Worm (Caenorhabditis elegans) whole organism, L1 larva: ENCODE data around the gene C18H7.7.

Experiments used
- C04F5.9 ChIP-seq: sonication (generic microtip); optimal IDR thresholded peaks from 2 replicates; lab custom pipeline; 2016; ENCODE audit warnings: missing genetic modification characterization, missing compliant biosample characterization
- F16B12.6 ChIP-seq: fragments of 150-350 bp; optimal IDR thresholded peaks from 2 replicates; lab custom pipeline; 2014; ENCODE audit warnings: missing biosample characterization, missing genetic modification characterization
- ces-1 ChIP-seq: fragments of 150-350 bp; optimal IDR thresholded peaks from 2 replicates; lab custom pipeline; 2014; ENCODE audit warnings: missing biosample characterization, missing genetic modification reagents, missing genetic modification characterization
- lir-3 ChIP-seq: sonication (generic microtip); optimal IDR thresholded peaks from 2 replicates; lab custom pipeline; 2016; ENCODE audit warnings: mild to moderate bottlenecking, missing genetic modification characterization, moderate library complexity, missing compliant biosample characterization; ENCODE audit not compliant: poor library complexity
- lsy-2 ChIP-seq, 2 experiments: fragments of 150-350 bp; optimal IDR thresholded peaks; 2 replicates each; lab custom pipeline; 2014; ENCODE audit warnings: missing biosample characterization in 2 of 2, missing genetic modification characterization in 2 of 2
- mab-9 ChIP-seq: fragments of 200-800 bp; sonication (Bioruptor generic); IDR thresholded peaks from 2 replicates; pipeline ENCODE4 v1.3.6; 2022; ENCODE audit warnings: missing genetic modification reagents, missing genetic modification characterization, missing compliant biosample characterization
- mdl-1 ChIP-seq, 2 experiments: fragments of 150-350 bp; optimal IDR thresholded peaks; 2 replicates each; lab custom pipeline; 2014 to 2017; ENCODE audit warnings: missing biosample characterization in 2 of 2, missing genetic modification characterization in 2 of 2, inconsistent platforms in 1 of 2
- nhr-28 ChIP-seq: fragments of 150-350 bp; optimal IDR thresholded peaks from 2 replicates; lab custom pipeline; 2014; ENCODE audit warnings: missing biosample characterization, missing genetic modification characterization
- pag-3 ChIP-seq: sonication (generic microtip); optimal IDR thresholded peaks from 2 replicates; lab custom pipeline; 2017; ENCODE audit warnings: missing genetic modification characterization, mild to moderate bottlenecking, missing compliant biosample characterization, antibody characterized with exemption, borderline replicate concordance; ENCODE audit not compliant: insufficient read depth
- pqm-1 ChIP-seq: sonication (generic microtip); optimal IDR thresholded peaks from 3 replicates; lab custom pipeline; 2017; ENCODE audit warnings: missing biosample characterization, missing genetic modification characterization

DNA sequence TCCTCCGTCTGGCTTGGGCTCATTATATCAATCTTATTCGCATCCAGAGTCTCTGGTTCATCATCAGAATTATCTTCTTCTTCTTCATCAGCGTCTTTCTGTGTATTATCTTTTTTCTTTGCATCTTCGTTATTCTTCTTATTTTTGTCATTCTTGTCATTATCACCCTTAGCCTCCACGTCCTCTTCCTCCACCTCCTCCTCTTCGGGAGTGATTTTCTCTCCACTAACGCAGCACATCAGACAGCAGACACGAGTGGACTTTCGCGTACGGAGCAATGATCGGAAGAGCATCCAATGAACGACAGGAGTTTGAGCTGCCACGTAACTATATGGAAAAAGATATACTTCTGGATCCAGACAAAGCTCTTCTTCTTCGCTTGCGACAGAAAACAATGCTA lies 12.2 kb downstream of the C18H7.7 start:
- TF ChIP-seq pqm-1 (tag; lab: Kevin White, UChicago), result no peak
- TF ChIP-seq pag-3, result no peak
- TF ChIP-seq mdl-1 (tag; optimal IDR thresholded peaks at IDR 0.05; lab: Kevin White, UChicago), result no peak
- no peak for TF ChIP-seq lsy-2 (tag; optimal IDR thresholded peaks at IDR 0.05; lab: Kevin White, UChicago)
- TF ChIP-seq C04F5.9, result no peak
- no peak for TF ChIP-seq mab-9
- no peak for TF ChIP-seq lir-3
- no peak for TF ChIP-seq ces-1 (GFP tag; lab: Kevin White, UChicago)
- no peak for TF ChIP-seq F16B12.6 (tag; lab: Kevin White, UChicago)
- no peak for TF ChIP-seq nhr-28 (tag; lab: Kevin White, UChicago)
